Fruit fly (Drosophila melanogaster) whole organism, embryonic: ENCODE results near the gene Bub1.

Experiments
- CG11398 ChIP-seq: fragments of 200-800 bp; sonication (Bioruptor generic); optimal IDR thresholded peaks from 2 replicates; lab custom pipeline; 2016; ENCODE audit warnings: missing biosample characterization, missing genetic modification characterization
- CG11723 ChIP-seq: fragments of 200-800 bp; sonication (Bioruptor generic); optimal IDR thresholded peaks from 2 replicates; lab custom pipeline; 2017; ENCODE audit warnings: missing biosample characterization, mild to moderate bottlenecking, missing genetic modification characterization
- CG14014 ChIP-seq: fragments of 200-800 bp; sonication (Bioruptor generic); IDR thresholded peaks from 2 replicates; pipeline ENCODE4 v1.3.6; 2022; ENCODE audit warnings: missing biosample characterization, missing genetic modification characterization
- CG14441 ChIP-seq: fragments of 200-800 bp; sonication (Bioruptor generic); IDR thresholded peaks from 2 replicates; pipeline ENCODE4 v1.3.6; 2022; ENCODE audit warnings: missing biosample characterization, missing genetic modification characterization
- CG15479 ChIP-seq: fragments of 200-800 bp; sonication (Bioruptor generic); optimal IDR thresholded peaks from 3 replicates; lab custom pipeline; 2019; ENCODE audit warnings: missing biosample characterization, mild to moderate bottlenecking, missing genetic modification characterization, moderate library complexity
- CG17829 ChIP-seq: fragments of 200-800 bp; optimal IDR thresholded peaks from 2 replicates; lab custom pipeline; 2019; ENCODE audit warnings: missing biosample characterization, mild to moderate bottlenecking, missing genetic modification characterization, moderate library complexity
- CG18011 ChIP-seq: fragments of 200-800 bp; sonication (Bioruptor generic); optimal IDR thresholded peaks from 2 replicates; lab custom pipeline; 2017; ENCODE audit warnings: missing biosample characterization, missing genetic modification characterization, mild to moderate bottlenecking, moderate library complexity, missing genotype
- CG2116 ChIP-seq: fragments of 200-800 bp; sonication (Bioruptor generic); optimal IDR thresholded peaks from 3 replicates; lab custom pipeline; 2018; ENCODE audit warnings: missing biosample characterization, mild to moderate bottlenecking, missing genetic modification characterization
- CG3407 ChIP-seq: fragments of 200-800 bp; sonication (Bioruptor generic); optimal IDR thresholded peaks from 2 replicates; lab custom pipeline; 2018; ENCODE audit warnings: missing biosample characterization, mild to moderate bottlenecking, missing genetic modification characterization
- CG5953 ChIP-seq: fragments of 200-800 bp; sonication (Bioruptor generic); IDR thresholded peaks from 2 replicates; pipeline ENCODE4 v1.3.6; 2022; ENCODE audit warnings: missing biosample characterization, missing genetic modification characterization
- CG6175 ChIP-seq: fragments of 200-800 bp; sonication (Bioruptor generic); IDR thresholded peaks from 3 replicates; pipeline ENCODE4 v1.3.6; 2022; ENCODE audit warnings: missing biosample characterization, missing genetic modification characterization
- CG7271 ChIP-seq: fragments of 200-800 bp; sonication (Bioruptor generic); optimal IDR thresholded peaks from 2 replicates; lab custom pipeline; 2018; ENCODE audit warnings: missing biosample characterization, mild to moderate bottlenecking, missing genetic modification characterization, moderate library complexity
- Dek ChIP-seq: fragments of 200-800 bp; sonication (Bioruptor generic); optimal IDR thresholded peaks from 3 replicates; lab custom pipeline; 2019; ENCODE audit warnings: missing biosample characterization, mild to moderate bottlenecking, missing genetic modification characterization, moderate library complexity
- Dll ChIP-seq: fragments of 200-800 bp; sonication (Bioruptor generic); IDR thresholded peaks from 4 replicates; pipeline ENCODE4 v1.3.6; 2022; ENCODE audit warnings: missing biosample characterization, missing genetic modification characterization; ENCODE audit not compliant: partially characterized antibody
- Elba2 ChIP-seq: fragments of 200-800 bp; sonication (Bioruptor generic); optimal IDR thresholded peaks from 3 replicates; lab custom pipeline; 2016; ENCODE audit warnings: missing biosample characterization, missing genetic modification characterization
- H2.0 ChIP-seq: fragments of 200-800 bp; sonication (Bioruptor generic); IDR thresholded peaks from 2 replicates; pipeline ENCODE4 v1.3.6; 2022; ENCODE audit warnings: missing biosample characterization, missing genetic modification characterization
- Hr3 ChIP-seq: fragments of 200-800 bp; sonication (Bioruptor generic); optimal IDR thresholded peaks from 3 replicates; lab custom pipeline; 2016; ENCODE audit warnings: missing biosample characterization, missing genetic modification characterization
- Hr78 ChIP-seq, 2 experiments: fragments of 200-800 bp in 1 of 2; fragments of >200 bp in 1 of 2; sonication (Bioruptor generic) in 1 of 2; optimal IDR thresholded peaks; 2 replicates each; lab custom pipeline; 2017 to 2019; ENCODE audit warnings: missing biosample characterization in 2 of 2, missing genetic modification characterization in 2 of 2, mild to moderate bottlenecking in 1 of 2, moderate library complexity in 1 of 2
- Lhr ChIP-seq: fragments of 200-800 bp; sonication (Bioruptor generic); optimal IDR thresholded peaks from 3 replicates; lab custom pipeline; 2017; ENCODE audit warnings: mild to moderate bottlenecking, missing biosample characterization, missing genetic modification reagents, missing genetic modification characterization
- MTF-1 ChIP-seq: fragments of 200-800 bp; sonication (Bioruptor generic); optimal IDR thresholded peaks from 2 replicates; lab custom pipeline; 2018; ENCODE audit warnings: missing biosample characterization, mild to moderate bottlenecking, missing genetic modification characterization, borderline replicate concordance
- Med ChIP-seq: fragments of 200-800 bp; sonication (Bioruptor generic); peaks from one replicate; lab custom pipeline; 2016; ENCODE audit warnings: missing biosample characterization, missing genetic modification characterization, mild to moderate bottlenecking, inconsistent platforms, moderate library complexity
- Neu2 ChIP-seq: fragments of 200-800 bp; sonication (Bioruptor generic); optimal IDR thresholded peaks from 3 replicates; lab custom pipeline; 2016; ENCODE audit warnings: missing biosample characterization, missing genetic modification characterization, borderline replicate concordance
- PHDP ChIP-seq: fragments of 200-800 bp; sonication (Bioruptor generic); optimal IDR thresholded peaks from 3 replicates; lab custom pipeline; 2018; ENCODE audit warnings: missing biosample characterization, mild to moderate bottlenecking, missing genetic modification characterization, moderate library complexity
- abd-A ChIP-seq: fragments of 200-800 bp; sonication (Bioruptor generic); optimal IDR thresholded peaks from 3 replicates; lab custom pipeline; 2019; ENCODE audit warnings: missing biosample characterization, mild to moderate bottlenecking, missing genetic modification characterization, moderate library complexity
- bab2 ChIP-seq: fragments of 200-800 bp; sonication (Bioruptor generic); optimal IDR thresholded peaks from 2 replicates; lab custom pipeline; 2016; ENCODE audit warnings: missing biosample characterization, missing genetic modification characterization
- bcd ChIP-seq: fragments of 200-800 bp; sonication (Bioruptor generic); optimal IDR thresholded peaks from 2 replicates; lab custom pipeline; 2017; ENCODE audit warnings: missing biosample characterization, mild to moderate bottlenecking, missing genetic modification characterization
- bsh ChIP-seq, 2 experiments: fragments of 200-800 bp; sonication (Bioruptor generic); optimal IDR thresholded peaks; 2 replicates each; lab custom pipeline; 2017 to 2018; ENCODE audit warnings: mild to moderate bottlenecking in 2 of 2, missing biosample characterization in 2 of 2, missing genetic modification characterization in 2 of 2, moderate library complexity in 1 of 2
- her ChIP-seq: fragments of 200-800 bp; sonication (Bioruptor generic); optimal IDR thresholded peaks from 2 replicates; lab custom pipeline; 2016; ENCODE audit warnings: missing biosample characterization, missing genetic modification characterization
- jumu ChIP-seq: fragments of 200-800 bp; sonication (Bioruptor generic); optimal IDR thresholded peaks from 3 replicates; lab custom pipeline; 2016; ENCODE audit warnings: missing biosample characterization, missing genetic modification characterization
- lov ChIP-seq, 2 experiments: fragments of 200-800 bp in 1 of 2; fragments of >200 bp in 1 of 2; sonication (Bioruptor generic) in 1 of 2; IDR thresholded peaks in 1 of 2; optimal IDR thresholded peaks in 1 of 2; 2 replicates in 1 of 2; 3 replicates in 1 of 2; pipeline versions ENCODE4 v1.3.6 to Lab custom; 2017 to 2022; ENCODE audit warnings: missing biosample characterization in 1 of 2, missing genetic modification characterization in 1 of 2
- mld ChIP-seq: fragments of 200-800 bp; sonication (Bioruptor generic); IDR thresholded peaks from 3 replicates; pipeline ENCODE4 v1.3.6; 2022; ENCODE audit warnings: missing biosample characterization, missing genetic modification characterization; ENCODE audit not compliant: partially characterized antibody
- pfk ChIP-seq: fragments of 200-800 bp; sonication (Bioruptor generic); optimal IDR thresholded peaks from 2 replicates; lab custom pipeline; 2018; ENCODE audit warnings: missing biosample characterization, mild to moderate bottlenecking, missing genetic modification characterization, moderate library complexity
- pho ChIP-seq: fragments of 200-800 bp; sonication (Bioruptor generic); optimal IDR thresholded peaks from 2 replicates; lab custom pipeline; 2016; ENCODE audit warnings: missing biosample characterization, missing genetic modification characterization
- pum ChIP-seq: fragments of 200-800 bp; sonication (Bioruptor generic); optimal IDR thresholded peaks from 2 replicates; lab custom pipeline; 2016; ENCODE audit warnings: missing biosample characterization, missing genetic modification characterization
- row ChIP-seq: fragments of 200-800 bp; sonication (Bioruptor generic); IDR thresholded peaks from 3 replicates; pipeline ENCODE4 v1.3.6; 2022; ENCODE audit warnings: missing biosample characterization, missing genetic modification characterization
- schlank ChIP-seq: fragments of 200-800 bp; sonication (Bioruptor generic); optimal IDR thresholded peaks from 2 replicates; lab custom pipeline; 2018; ENCODE audit warnings: missing biosample characterization, mild to moderate bottlenecking, missing genetic modification characterization
- sd ChIP-seq: fragments of 200-800 bp; sonication (Bioruptor generic); optimal IDR thresholded peaks from 3 replicates; lab custom pipeline; 2018; ENCODE audit warnings: missing biosample characterization, mild to moderate bottlenecking, missing genetic modification characterization, moderate library complexity
- sna ChIP-seq: fragments of 200-800 bp; sonication (Bioruptor generic); IDR thresholded peaks from 2 replicates; pipeline ENCODE4 v1.3.6; 2022; ENCODE audit warnings: missing biosample characterization, missing genetic modification characterization; ENCODE audit not compliant: partially characterized antibody
- sob ChIP-seq: fragments of 200-800 bp; sonication (Bioruptor generic); IDR thresholded peaks from 2 replicates; pipeline ENCODE4 v1.3.6; 2022; ENCODE audit warnings: missing biosample characterization, missing genetic modification characterization
- stc ChIP-seq: fragments of 200-800 bp; sonication (Bioruptor generic); IDR thresholded peaks from 2 replicates; pipeline ENCODE4 v1.3.6; 2022; ENCODE audit warnings: missing biosample characterization, missing genetic modification characterization
- trh ChIP-seq: fragments of 200-800 bp; sonication (Bioruptor generic); optimal IDR thresholded peaks from 2 replicates; lab custom pipeline; 2016; ENCODE audit warnings: missing biosample characterization, missing genetic modification characterization
- unpg ChIP-seq: fragments of 200-800 bp; sonication (Bioruptor generic); optimal IDR thresholded peaks from 3 replicates; lab custom pipeline; 2018; ENCODE audit warnings: missing biosample characterization, mild to moderate bottlenecking, missing genetic modification characterization, moderate library complexity
- z ChIP-seq: fragments of 200-800 bp; sonication (Bioruptor generic); IDR thresholded peaks from 3 replicates; pipeline ENCODE4 v1.3.6; 2022; ENCODE audit warnings: missing biosample characterization, missing genetic modification characterization
- zfh2 ChIP-seq: fragments of 200-800 bp; sonication (Bioruptor generic); optimal IDR thresholded peaks from 2 replicates; lab custom pipeline; 2016; ENCODE audit warnings: missing biosample characterization, missing genetic modification characterization

Gene Bub1

dm6 chr2L:5300785-5301616 lies 22.3 kb downstream of the Bub1 start (continued):
- TF ChIP-seq pum (GFP tag; lab: Kevin White, UChicago) (no peak), Lhr (GFP tag; lab: Kevin White, UChicago) (no peak), pfk (GFP tag; lab: Kevin White, UChicago) (no peak), Hr78 (GFP tag; optimal IDR thresholded peaks at IDR 0.05; lab: Kevin White, UChicago) (peak in 1 of 2 experiments; percentile 86), CG14441 (GFP tag; lab: Robert Waterston, UW) (no peak), CG5953 (GFP tag; lab: Robert Waterston, UW) (0 out of 2 replicates have a peak, but pooled peaks have one; percentile 6), Hr3 (GFP tag; lab: Kevin White, UChicago) (peak; percentile 10), trh (GFP tag; lab: Kevin White, UChicago) (no peak), CG11723 (GFP tag; lab: Kevin White, UChicago) (no peak), CG6175 (no peak), bcd (no peak), Med (GFP tag; lab: Kevin White, UChicago) (peak; percentile 68), PHDP (no peak), lov (optimal IDR thresholded peaks at IDR 0.05; lab: Kevin White, UChicago) (no peak), lov (GFP tag; IDR thresholded peaks at IDR 0.05; lab: Robert Waterston, UW) (no peak), bab2 (no peak), mld (GFP tag; lab: Robert Waterston, UW) (no peak), unpg (GFP tag; lab: Kevin White, UChicago) (no peak), bsh (GFP tag; optimal IDR thresholded peaks at IDR 0.05; lab: Kevin White, UChicago) (no peak), CG15479 (GFP tag; lab: Kevin White, UChicago) (no peak), sd (tag; lab: Kevin White, UChicago) (no peak), z (GFP tag; lab: Robert Waterston, UW) (no peak), Dek (tag; lab: Kevin White, UChicago) (no peak), H2.0 (GFP tag; lab: Robert Waterston, UW) (no peak), jumu (GFP tag; lab: Kevin White, UChicago) (no peak), her (GFP tag; lab: Kevin White, UChicago) (no peak), schlank (tag; lab: Kevin White, UChicago) (no peak), CG2116 (no peak), CG7271 (no peak), stc (GFP tag; lab: Robert Waterston, UW) (no peak), sob (GFP tag; lab: Robert Waterston, UW) (0 out of 2 replicates have a peak, but pooled peaks have one; percentile 11), Dll (GFP tag; lab: Robert Waterston, UW) (no peak), row (GFP tag; lab: Robert Waterston, UW) (no peak), Neu2 (no peak), CG11398 (GFP tag; lab: Kevin White, UChicago) (no peak), CG17829 (tag; lab: Kevin White, UChicago) (no peak), Elba2 (GFP tag; lab: Kevin White, UChicago) (no peak), CG14014 (GFP tag; lab: Robert Waterston, UW) (no peak), abd-A (tag; lab: Kevin White, UChicago) (peak; percentile 10), CG18011 (GFP tag; lab: Kevin White, UChicago) (no peak), zfh2 (GFP tag; lab: Kevin White, UChicago) (no peak), sna (GFP tag; lab: Robert Waterston, UW) (peak; percentile 35; the same call in 1 of the 2 replicates), MTF-1 (no peak), CG3407 (GFP tag; lab: Kevin White, UChicago) (no peak), pho (GFP tag; lab: Kevin White, UChicago) (no peak)
